Worm (Caenorhabditis elegans): ENCODE data around the gene nhr-119.

DNA sequence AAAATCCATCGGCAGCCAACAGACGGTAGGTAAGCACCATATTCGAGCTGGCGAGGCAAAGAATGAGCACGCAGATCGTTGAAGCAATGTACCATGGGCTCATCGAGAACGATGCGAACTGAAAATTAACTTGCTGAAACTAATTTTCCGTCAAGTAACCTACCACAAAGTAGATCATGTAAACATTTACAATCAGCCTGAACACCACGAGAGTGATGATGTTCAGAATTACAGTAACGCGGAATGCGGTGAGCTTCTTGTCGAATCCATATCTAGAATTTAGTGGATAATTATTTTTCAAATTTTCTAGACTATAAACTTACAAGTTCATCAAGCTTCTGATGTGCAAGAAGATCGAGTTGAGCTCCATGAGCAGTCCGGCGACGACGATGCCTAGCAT is 29.1 kb upstream of the nhr-119 start:
- no peak for TF ChIP-seq T22C8.4 (GFP tag; IDR thresholded peaks at IDR 0.05)
- no peak for TF ChIP-seq tab-1 (GFP tag; IDR thresholded peaks at IDR 0.05)
- no peak for TF ChIP-seq med-1 (GFP tag; optimal IDR thresholded peaks at IDR 0.05; ENCODE audit: insufficient read depth)
- no peak for TF ChIP-seq ztf-23 (GFP tag; IDR thresholded peaks at IDR 0.05)
- TF ChIP-seq cog-1 (tag; optimal IDR thresholded peaks at IDR 0.05), result no peak
- no peak for TF ChIP-seq flt-1 (GFP tag; IDR thresholded peaks at IDR 0.05)
